Worm (Caenorhabditis elegans) whole organism, late embryonic: ENCODE results near the gene Y58A7A.4.

Experiments used
- C38D4.7 ChIP-seq: fragments of 200-800 bp; sonication (Bioruptor generic); optimal IDR thresholded peaks from 2 replicates; lab custom pipeline; 2018; ENCODE audit warnings: mild to moderate bottlenecking, missing genetic modification characterization, moderate library complexity, missing compliant biosample characterization
- ceh-14 ChIP-seq: sonication (generic microtip); optimal IDR thresholded peaks from 2 replicates; lab custom pipeline; 2016; ENCODE audit warnings: missing genotype, missing genetic modification characterization, missing compliant biosample characterization
- ceh-18 ChIP-seq: sonication (generic microtip); optimal IDR thresholded peaks from 2 replicates; lab custom pipeline; 2016; ENCODE audit warnings: missing genetic modification characterization, missing compliant biosample characterization
- ceh-31 ChIP-seq: sonication (generic microtip); optimal IDR thresholded peaks from 2 replicates; lab custom pipeline; 2016; ENCODE audit warnings: missing genetic modification characterization, missing compliant biosample characterization
- ceh-34 ChIP-seq: sonication (generic microtip); optimal IDR thresholded peaks from 2 replicates; lab custom pipeline; 2016; ENCODE audit warnings: mild to moderate bottlenecking, missing genetic modification characterization, missing compliant biosample characterization
- ceh-6 ChIP-seq: fragments of 200-800 bp; sonication (Bioruptor generic); optimal IDR thresholded peaks from 2 replicates; lab custom pipeline; 2018; ENCODE audit warnings: mild to moderate bottlenecking, missing genetic modification characterization, missing compliant biosample characterization
- dmd-4 ChIP-seq: sonication (generic microtip); optimal IDR thresholded peaks from 2 replicates; lab custom pipeline; 2016; ENCODE audit warnings: borderline replicate concordance, missing genetic modification characterization, missing compliant biosample characterization
- ets-4 ChIP-seq: sonication (generic microtip); optimal IDR thresholded peaks from 2 replicates; lab custom pipeline; 2016; ENCODE audit warnings: missing genetic modification characterization, missing compliant biosample characterization
- eyg-1 ChIP-seq: sonication (generic microtip); optimal IDR thresholded peaks from 2 replicates; lab custom pipeline; 2016; ENCODE audit warnings: missing genotype, missing genetic modification characterization, missing compliant biosample characterization
- fkh-10 ChIP-seq: fragments of 150-350 bp; optimal IDR thresholded peaks from 2 replicates; lab custom pipeline; 2014; ENCODE audit warnings: missing biosample characterization, missing genetic modification reagents, missing genetic modification characterization
- fkh-6 ChIP-seq: sonication (generic microtip); optimal IDR thresholded peaks from 2 replicates; lab custom pipeline; 2016; ENCODE audit warnings: missing genetic modification characterization, missing compliant biosample characterization
- hlh-30 ChIP-seq: sonication (generic microtip); optimal IDR thresholded peaks from 2 replicates; lab custom pipeline; 2017; ENCODE audit warnings: antibody characterized with exemption, missing genetic modification characterization, missing compliant biosample characterization; ENCODE audit not compliant: insufficient read depth
- hlh-6 ChIP-seq: sonication (generic microtip); optimal IDR thresholded peaks from 2 replicates; lab custom pipeline; 2016; ENCODE audit warnings: missing genotype, missing genetic modification characterization, missing compliant biosample characterization
- lin-11 ChIP-seq: fragments of 200-800 bp; sonication (Bioruptor generic); optimal IDR thresholded peaks from 2 replicates; lab custom pipeline; 2018; ENCODE audit warnings: mild to moderate bottlenecking, missing genetic modification characterization, missing compliant biosample characterization
- madf-2 ChIP-seq: sonication (generic microtip); optimal IDR thresholded peaks from 2 replicates; lab custom pipeline; 2017; ENCODE audit warnings: missing genetic modification characterization, missing compliant biosample characterization
- mec-3 ChIP-seq: sonication (generic microtip); optimal IDR thresholded peaks from 2 replicates; lab custom pipeline; 2016; ENCODE audit warnings: borderline replicate concordance, missing genetic modification characterization, missing compliant biosample characterization
- nhr-11 ChIP-seq: fragments of 150-350 bp; optimal IDR thresholded peaks from 2 replicates; lab custom pipeline; 2014; ENCODE audit warnings: missing biosample characterization, missing genetic modification characterization
- npax-4 ChIP-seq: sonication (generic microtip); optimal IDR thresholded peaks from 2 replicates; lab custom pipeline; 2016; ENCODE audit warnings: missing genetic modification characterization, missing compliant biosample characterization
- pag-3 ChIP-seq: sonication (generic microtip); optimal IDR thresholded peaks from 2 replicates; lab custom pipeline; 2016; ENCODE audit warnings: missing compliant biosample characterization, missing genetic modification characterization, borderline replicate concordance
- pha-4 ChIP-seq: fragments of 150-350 bp; optimal IDR thresholded peaks from 2 replicates; lab custom pipeline; 2018; ENCODE audit warnings: missing biosample characterization, missing genetic modification reagents, missing genetic modification characterization
- pqm-1 ChIP-seq: sonication (generic microtip); optimal IDR thresholded peaks from 2 replicates; lab custom pipeline; 2016; ENCODE audit warnings: missing genetic modification characterization, missing compliant biosample characterization
- sdc-2 ChIP-seq: sonication (generic microtip); optimal IDR thresholded peaks from 2 replicates; lab custom pipeline; 2016; ENCODE audit warnings: missing genotype, missing genetic modification characterization, missing compliant biosample characterization
- sox-2 ChIP-seq: fragments of 200-800 bp; sonication (Bioruptor generic); IDR thresholded peaks from 2 replicates; pipeline ENCODE4 v1.3.6; 2022; ENCODE audit warnings: missing genetic modification reagents, missing genetic modification characterization, missing compliant biosample characterization
- unc-86 ChIP-seq: sonication (generic microtip); optimal IDR thresholded peaks from 2 replicates; lab custom pipeline; 2016; ENCODE audit warnings: missing genetic modification characterization, missing compliant biosample characterization

The Y58A7A.4 gene

DNA sequence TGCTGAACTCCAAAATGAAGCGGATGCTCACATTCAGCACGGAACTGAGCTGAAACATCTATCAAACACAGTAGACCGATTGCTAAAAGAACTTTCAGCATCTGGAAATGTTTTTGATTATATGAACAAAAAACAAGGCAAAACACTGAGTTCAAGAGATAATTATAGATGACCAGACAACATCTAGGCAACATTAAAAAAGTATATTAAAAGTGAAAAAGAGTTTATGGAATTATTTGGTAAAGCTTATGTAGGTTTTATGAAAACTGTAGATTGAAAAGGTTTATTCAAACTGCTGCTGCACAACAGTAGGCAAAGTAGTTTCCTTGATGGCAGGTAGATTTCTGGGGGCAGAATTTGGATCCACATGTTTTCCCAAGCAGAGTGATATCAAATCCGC, 48.4 kb downstream of the Y58A7A.4 start, which contains the start of gene K11D12.7:
Gene K11D12.7, minus strand, starts transcription at position 101 of the 400 bp plus-strand sequence.
- TF ChIP-seq pag-3 (tag; lab: Kevin White, UChicago) (no peak), madf-2 (tag; lab: Kevin White, UChicago) (no peak), lin-11 (tag; lab: Kevin White, UChicago) (no peak), hlh-6 (tag; lab: Kevin White, UChicago) (no peak), sdc-2 (tag; lab: Kevin White, UChicago) (no peak), pqm-1 (no peak), fkh-6 (no peak), ceh-34 (tag; lab: Kevin White, UChicago) (no peak), ceh-6 (GFP tag; lab: Kevin White, UChicago) (no peak), ceh-18 (no peak), pha-4 (no peak), ceh-31 (tag; lab: Kevin White, UChicago) (no peak), nhr-11 (tag; lab: Kevin White, UChicago) (no peak)

- TF ChIP-seq unc-86 (tag; lab: Kevin White, UChicago) (no peak), npax-4 (tag; lab: Kevin White, UChicago) (no peak), dmd-4 (tag; lab: Kevin White, UChicago) (no peak), fkh-10 (no peak)
Measured at ce11 chrV:5035058-5035457, 49.7 kb downstream of the Y58A7A.4 start, which contains the start of gene K11D12.6. K11D12.6 (minus strand) TSS chrV:5035158.

DNA sequence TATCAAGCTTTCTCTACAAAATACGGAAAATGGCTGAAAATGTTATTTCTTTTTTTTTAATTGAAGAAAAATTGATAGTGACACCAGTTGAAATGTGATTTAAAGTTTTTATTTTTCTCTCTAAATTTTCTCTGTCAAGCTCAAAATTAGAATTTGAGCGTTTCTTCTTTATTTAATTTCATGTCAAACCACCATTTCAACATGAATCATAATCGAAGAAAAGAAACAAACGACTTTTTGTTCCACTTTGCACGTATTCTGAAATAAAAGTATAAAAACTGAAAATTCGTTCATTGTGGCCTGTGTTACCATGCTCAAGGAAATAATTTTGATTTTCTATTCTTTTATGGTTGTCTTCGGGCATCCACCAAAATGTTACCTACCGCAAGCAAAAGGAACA, 51.7 kb downstream of the Y58A7A.4 start, which contains the start of gene K11D12.13:
Gene K11D12.13, plus strand, starts transcription at position 301 of the 400 bp plus-strand sequence.
- TF ChIP-seq ets-4 (tag; lab: Kevin White, UChicago) (no peak), ceh-18 (no peak), hlh-30 (no peak), sox-2 (GFP tag; lab: Robert Waterston, UW) (no peak), nhr-11 (tag; lab: Kevin White, UChicago) (no peak)

- TF ChIP-seq C38D4.7 (GFP tag; lab: Kevin White, UChicago) (no peak), mec-3 (tag; lab: Kevin White, UChicago) (no peak), eyg-1 (no peak), ceh-14 (tag; lab: Kevin White, UChicago) (no peak), ceh-18 (no peak)
Measured at ce11 chrV:5032176-5032575, 52.6 kb downstream of the Y58A7A.4 start.
